Worm (Caenorhabditis elegans): ENCODE results near the gene mrps-14.

Gene mrps-14

DNA sequence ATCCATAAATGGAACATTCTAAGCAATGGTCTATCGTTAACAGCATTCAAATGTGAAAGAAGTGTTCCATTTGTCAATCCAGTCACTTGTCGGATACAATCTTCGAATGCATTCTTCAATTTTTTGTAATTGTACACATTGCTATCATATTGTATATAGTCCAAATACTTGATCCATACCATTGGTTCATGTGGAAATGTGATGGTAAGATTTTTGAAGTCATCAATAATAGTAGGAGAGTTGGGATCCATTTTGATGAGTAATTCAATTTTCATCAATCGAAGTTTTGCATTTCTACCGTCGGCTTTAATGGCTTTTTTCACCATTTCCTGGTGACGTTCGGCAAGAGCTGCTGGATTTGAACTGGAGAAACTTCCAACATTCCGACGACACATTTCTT lies 3.3 kb upstream of the mrps-14 start:
- TF ChIP-seq hif-1 (tag; optimal IDR thresholded peaks at IDR 0.05) (no peak), unc-62 (GFP tag; optimal IDR thresholded peaks at IDR 0.05 in 1 of 2) (peak in 1 of 2 experiments; percentile 92), unc-62 (tag; optimal IDR thresholded peaks at IDR 0.05) (no peak)

ce11 chrII:10239595-10239994 lies 2.7 kb downstream of the mrps-14 start, which contains the start of gene mec-15:
Gene mec-15, minus strand, starts transcription at chrII:10239695.
- TF ChIP-seq pqm-1 (tag; optimal IDR thresholded peaks at IDR 0.05) (no peak), F26F4.8 (GFP tag; conservative IDR thresholded peaks at IDR 0.05) (no peak), ztf-7 (tag; optimal IDR thresholded peaks at IDR 0.05) (no peak), nhr-111 (GFP tag; optimal IDR thresholded peaks at IDR 0.05) (no peak), hlh-30 (tag; optimal IDR thresholded peaks at IDR 0.05; ENCODE audit: insufficient read depth) (no peak), D1046.2 (GFP tag; IDR thresholded peaks at IDR 0.05) (no peak), gei-8 (GFP tag; optimal IDR thresholded peaks at IDR 0.05) (no peak), madf-9 (GFP tag; conservative IDR thresholded peaks at IDR 0.05) (no peak), nhr-41 (GFP tag; IDR thresholded peaks at IDR 0.05) (no peak), mxl-3 (GFP tag; optimal IDR thresholded peaks at IDR 0.05) (no peak), lin-38 (GFP tag; IDR thresholded peaks at IDR 0.05) (no peak), cey-2 (tag; optimal IDR thresholded peaks at IDR 0.05; ENCODE audit: borderline replicate concordance, insufficient read depth) (no peak), R02D3.7 (tag; optimal IDR thresholded peaks at IDR 0.05) (no peak), zip-11 (GFP tag; IDR thresholded peaks at IDR 0.05) (no peak), nhr-48 (tag; optimal IDR thresholded peaks at IDR 0.05) (no peak)

DNA sequence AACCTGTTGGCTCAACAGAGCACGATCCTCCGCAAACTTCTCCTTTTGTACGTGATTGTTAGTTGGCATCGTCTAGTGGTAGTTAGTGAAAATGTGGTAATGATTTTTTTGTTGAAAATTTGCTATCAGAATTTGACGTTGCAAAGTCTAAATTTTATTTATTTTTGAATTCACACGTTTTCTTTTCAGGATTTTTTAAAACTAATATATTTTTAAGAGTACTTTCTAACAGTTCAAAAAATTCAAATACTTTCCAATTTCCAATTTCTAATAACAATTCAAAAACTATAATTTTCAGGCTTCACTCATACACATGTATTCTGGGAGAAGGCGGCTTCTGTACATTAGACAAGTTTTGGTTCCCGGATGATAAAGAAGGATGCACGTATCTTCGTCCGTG lies 7.9 kb downstream of the mrps-14 start, which contains the start of gene ubxn-5:
Gene ubxn-5, minus strand, starts transcription at position 101 of the 400 bp plus-strand sequence.
- TF ChIP-seq egl-27 (tag; optimal IDR thresholded peaks at IDR 0.05) = no peak
- TF ChIP-seq lsy-2 (tag; optimal IDR thresholded peaks at IDR 0.05) = no peak
- no peak for TF ChIP-seq Y75B8A.6 (GFP tag; IDR thresholded peaks at IDR 0.05)
- no peak for TF ChIP-seq dpl-1 (GFP tag; optimal IDR thresholded peaks at IDR 0.05)
- TF ChIP-seq fkh-10 (GFP tag; optimal IDR thresholded peaks at IDR 0.05) = no peak

ce11 chrII:10231874-10232273 lies 10.4 kb downstream of the mrps-14 start:
- peak; percentile 29 for TF ChIP-seq hlh-11 (tag; optimal IDR thresholded peaks at IDR 0.05)
- no peak for TF ChIP-seq nhr-77 (tag; optimal IDR thresholded peaks at IDR 0.05)
- TF ChIP-seq php-3 (GFP tag; IDR thresholded peaks at IDR 0.05) = 0 out of 2 replicates have a peak, but pooled peaks have one; percentile 19
- TF ChIP-seq ceh-62 (tag; optimal IDR thresholded peaks at IDR 0.05) = no peak
- peak; percentile 53 for TF ChIP-seq dmd-6 (GFP tag; IDR thresholded peaks at IDR 0.05)
- no peak for TF ChIP-seq daf-16 (GFP tag; optimal IDR thresholded peaks at IDR 0.05)
- TF ChIP-seq daf-16 (tag; optimal IDR thresholded peaks at IDR 0.05) = peak; percentile 92
- peak; percentile 12 for TF ChIP-seq nhr-28 (tag; optimal IDR thresholded peaks at IDR 0.05)
- TF ChIP-seq F10B5.3 (tag; optimal IDR thresholded peaks at IDR 0.05) = no peak
- no peak for TF ChIP-seq lin-13 (GFP tag; optimal IDR thresholded peaks at IDR 0.05)
- TF ChIP-seq nhr-41 (GFP tag; IDR thresholded peaks at IDR 0.05) = no peak
- peak; percentile 45 for TF ChIP-seq pqm-1 (tag; optimal IDR thresholded peaks at IDR 0.05)

DNA sequence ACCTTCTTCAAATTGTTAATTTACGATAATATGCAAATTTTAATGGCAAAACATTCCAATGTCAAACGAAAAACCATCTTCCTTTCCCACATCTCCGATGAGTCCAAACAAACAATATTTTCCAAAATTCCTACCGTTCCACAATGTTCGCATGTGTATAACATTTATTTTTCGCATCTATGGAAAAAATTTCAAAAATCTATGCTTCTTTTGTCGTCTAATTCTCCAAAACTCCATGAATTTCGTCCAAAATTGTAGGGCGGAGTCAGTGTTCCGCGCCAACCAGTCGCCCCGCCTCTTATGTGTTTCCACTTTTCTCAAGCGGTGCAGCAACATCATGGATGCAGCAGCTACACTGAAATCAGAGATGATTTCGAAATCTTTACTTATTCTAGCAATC lies 11.3 kb downstream of the mrps-14 start, which contains the start of gene T01E8.8:
Gene T01E8.8, plus strand, starts transcription at position 301 of the 400 bp plus-strand sequence.
- TF ChIP-seq unc-39 (tag; optimal IDR thresholded peaks at IDR 0.05) (no peak), dmd-6 (GFP tag; IDR thresholded peaks at IDR 0.05) (no peak), nhr-102 (tag; optimal IDR thresholded peaks at IDR 0.05) (no peak), daf-12 (tag; optimal IDR thresholded peaks at IDR 0.05) (no peak), ZK337.2 (GFP tag; IDR thresholded peaks at IDR 0.05) (no peak), aha-1 (tag) (peak; percentile 50), hlh-11 (tag; optimal IDR thresholded peaks at IDR 0.05) (no peak), Y75B8A.6 (GFP tag; IDR thresholded peaks at IDR 0.05) (no peak)

All from whole organism, L4 larva.